Worm (Caenorhabditis elegans): Measurements from ENCODE around the gene K09H11.11.

K09H11.11 gene

ce11 chrV:5768292-5768695 lies 13.2 kb upstream of the K09H11.11 start (continued):
- no peak for TF ChIP-seq pqm-1 (tag; optimal IDR thresholded peaks at IDR 0.05)
- TF ChIP-seq elt-3 (tag; optimal IDR thresholded peaks at IDR 0.05), result peak in 5 of 6 experiments; percentile 72 to 92 (median 78)
- no peak for TF ChIP-seq pag-3 (tag; optimal IDR thresholded peaks at IDR 0.05; ENCODE audit: borderline replicate concordance, insufficient read depth)
- no peak for TF ChIP-seq alr-1 (tag; optimal IDR thresholded peaks at IDR 0.05; ENCODE audit: borderline replicate concordance)
- TF ChIP-seq nhr-237 (tag; optimal IDR thresholded peaks at IDR 0.05), result no peak
- TF ChIP-seq sptf-1 (tag; optimal IDR thresholded peaks at IDR 0.05), result no peak
- TF ChIP-seq ama-1 (optimal IDR thresholded peaks at IDR 0.05), result no peak
- peak; percentile 49 for TF ChIP-seq rnt-1 (tag; optimal IDR thresholded peaks at IDR 0.05)
- peak in 1 of 2 experiments; percentile 71 for TF ChIP-seq egl-27 (tag; optimal IDR thresholded peaks at IDR 0.05)
- TF ChIP-seq xbp-1 (tag; optimal IDR thresholded peaks at IDR 0.05), result peak; percentile 38
- no peak for TF ChIP-seq snpc-4 (tag; optimal IDR thresholded peaks at IDR 0.05)
- TF ChIP-seq F16B12.6 (tag; optimal IDR thresholded peaks at IDR 0.05), result no peak
- TF ChIP-seq ets-5 (GFP tag; IDR thresholded peaks at IDR 0.05), result no peak
- no peak for TF ChIP-seq lin-15B (tag; optimal IDR thresholded peaks at IDR 0.05)
- no peak for TF ChIP-seq nhr-11 (tag; optimal IDR thresholded peaks at IDR 0.05)
- TF ChIP-seq unc-86 (tag; optimal IDR thresholded peaks at IDR 0.05), result no peak
- peak; percentile 3 for TF ChIP-seq ztf-4 (tag; optimal IDR thresholded peaks at IDR 0.05)
- TF ChIP-seq lin-14 (GFP tag; optimal IDR thresholded peaks at IDR 0.05), result peak; percentile 94
- TF ChIP-seq C34B4.2 (tag; optimal IDR thresholded peaks at IDR 0.05), result no peak
- TF ChIP-seq lsy-2 (tag; optimal IDR thresholded peaks at IDR 0.05), result peak; percentile 49 to 52
- TF ChIP-seq jun-1 (tag; optimal IDR thresholded peaks at IDR 0.05), result no peak
- TF ChIP-seq nhr-85 (tag), result peak; percentile 98
- TF ChIP-seq C04F5.9 (tag; optimal IDR thresholded peaks at IDR 0.05), result no peak
- no peak for TF ChIP-seq ceh-82 (tag; optimal IDR thresholded peaks at IDR 0.05)
- TF ChIP-seq fkh-8 (tag; optimal IDR thresholded peaks at IDR 0.05), result no peak
- TF ChIP-seq dsc-1 (tag; optimal IDR thresholded peaks at IDR 0.05), result no peak
- TF ChIP-seq hlh-17 (GFP tag; optimal IDR thresholded peaks at IDR 0.05; ENCODE audit: borderline replicate concordance), result no peak
- TF ChIP-seq lin-35 (GFP tag; optimal IDR thresholded peaks at IDR 0.05), result peak; percentile 10 to 41
- TF ChIP-seq sup-37 (GFP tag; optimal IDR thresholded peaks at IDR 0.05), result no peak
- no peak for TF ChIP-seq fos-1 (tag; optimal IDR thresholded peaks at IDR 0.05)
- no peak for TF ChIP-seq lir-3 (tag; optimal IDR thresholded peaks at IDR 0.05; ENCODE audit: poor library complexity)
- peak in 1 of 3 experiments; percentile 35 for TF ChIP-seq dpl-1 (GFP tag; optimal IDR thresholded peaks at IDR 0.05)
- no peak for TF ChIP-seq vab-15 (tag; optimal IDR thresholded peaks at IDR 0.05)
- TF ChIP-seq ceh-90 (tag; optimal IDR thresholded peaks at IDR 0.05), result no peak
- TF ChIP-seq sox-4 (tag; optimal IDR thresholded peaks at IDR 0.05), result no peak
- peak; percentile 25 for TF ChIP-seq unc-130 (tag; optimal IDR thresholded peaks at IDR 0.05)
- TF ChIP-seq skn-1 (tag; optimal IDR thresholded peaks at IDR 0.05), result no peak
- TF ChIP-seq efl-1 (optimal IDR thresholded peaks at IDR 0.05), result peak; percentile 18 to 34
- TF ChIP-seq efl-1 (GFP tag; optimal IDR thresholded peaks at IDR 0.05 in 1 of 2), result peak; percentile 1 to 84
- no peak for TF ChIP-seq pax-3 (tag; optimal IDR thresholded peaks at IDR 0.05)
- no peak for TF ChIP-seq unc-98 (GFP tag; IDR thresholded peaks at IDR 0.05)
- TF ChIP-seq swsn-7 (tag; optimal IDR thresholded peaks at IDR 0.05), result peak; percentile 18
- no peak for TF ChIP-seq nhr-12 (tag; optimal IDR thresholded peaks at IDR 0.05)
- TF ChIP-seq nhr-28 (tag; optimal IDR thresholded peaks at IDR 0.05), result no peak
- TF ChIP-seq mdl-1 (tag; optimal IDR thresholded peaks at IDR 0.05), result peak in 1 of 2 experiments; percentile 92
- no peak for TF ChIP-seq mef-2 (tag; optimal IDR thresholded peaks at IDR 0.05)
- TF ChIP-seq nhr-47 (tag; optimal IDR thresholded peaks at IDR 0.05), result peak; percentile 57
- TF ChIP-seq snu-23 (GFP tag; optimal IDR thresholded peaks at IDR 0.05), result peak; percentile 76
- TF ChIP-seq nhr-77 (tag; optimal IDR thresholded peaks at IDR 0.05), result peak; percentile 19
- TF ChIP-seq nhr-20 (tag; optimal IDR thresholded peaks at IDR 0.05), result peak; percentile 93
- peak; percentile 47 for TF ChIP-seq lin-39 (tag; optimal IDR thresholded peaks at IDR 0.05)
- no peak for TF ChIP-seq egl-13 (tag; optimal IDR thresholded peaks at IDR 0.05)
- TF ChIP-seq irx-1 (tag; optimal IDR thresholded peaks at IDR 0.05), result peak; percentile 5
- no peak for TF ChIP-seq tlp-1 (tag; optimal IDR thresholded peaks at IDR 0.05)

Data from whole organism, L1 larva.